Worm (Caenorhabditis elegans) whole organism, L1 larva: ENCODE results near the gene dnj-2.

ENCODE experiments used
- C16A3.4 ChIP-seq: fragments of 150-350 bp; optimal IDR thresholded peaks from 2 replicates; lab custom pipeline; 2014; ENCODE audit warnings: missing biosample characterization, missing genetic modification characterization
- C34B4.2 ChIP-seq: sonication (generic microtip); optimal IDR thresholded peaks from 2 replicates; lab custom pipeline; 2017; ENCODE audit warnings: mild to moderate bottlenecking, missing genetic modification characterization, missing compliant biosample characterization
- F16B12.6 ChIP-seq: fragments of 150-350 bp; optimal IDR thresholded peaks from 2 replicates; lab custom pipeline; 2014; ENCODE audit warnings: missing biosample characterization, missing genetic modification characterization
- aha-1 ChIP-seq: fragments of 150-350 bp; optimal IDR thresholded peaks from 2 replicates; lab custom pipeline; 2014; ENCODE audit warnings: missing biosample characterization, missing genetic modification characterization
- alr-1 ChIP-seq: fragments of 200-800 bp; sonication (Bioruptor generic); optimal IDR thresholded peaks from 2 replicates; lab custom pipeline; 2018; ENCODE audit warnings: borderline replicate concordance, mild to moderate bottlenecking, missing genetic modification characterization, missing compliant biosample characterization
- aly-2 ChIP-seq: fragments of 150-350 bp; optimal IDR thresholded peaks from 2 replicates; lab custom pipeline; 2014; ENCODE audit warnings: missing biosample characterization, missing genetic modification characterization
- ama-1 ChIP-seq: fragments of 150-350 bp; optimal IDR thresholded peaks from 2 replicates; lab custom pipeline; 2014
- blmp-1 ChIP-seq: fragments of 150-350 bp; optimal IDR thresholded peaks from 2 replicates; lab custom pipeline; 2014; ENCODE audit warnings: missing biosample characterization, missing genetic modification characterization
- ceh-63 ChIP-seq: fragments of 200-800 bp; sonication (Bioruptor generic); optimal IDR thresholded peaks from 2 replicates; lab custom pipeline; 2018; ENCODE audit warnings: mild to moderate bottlenecking, missing genetic modification characterization, missing compliant biosample characterization
- ceh-8 ChIP-seq: fragments of 200-800 bp; sonication (Bioruptor generic); optimal IDR thresholded peaks from 2 replicates; lab custom pipeline; 2018; ENCODE audit warnings: mild to moderate bottlenecking, missing genetic modification characterization, moderate library complexity, missing compliant biosample characterization
- ceh-82 ChIP-seq, 3 experiments: fragments of 150-350 bp in 1 of 3; sonication (generic microtip) in 2 of 3; optimal IDR thresholded peaks; 2 replicates each; lab custom pipeline; 2014 to 2017; ENCODE audit warnings: missing biosample characterization in 3 of 3, missing genetic modification characterization in 3 of 3
- ceh-90 ChIP-seq: sonication (generic microtip); optimal IDR thresholded peaks from 2 replicates; lab custom pipeline; 2016; ENCODE audit warnings: missing genetic modification characterization, missing compliant biosample characterization
- dsc-1 ChIP-seq: sonication (generic microtip); optimal IDR thresholded peaks from 2 replicates; lab custom pipeline; 2016; ENCODE audit warnings: mild to moderate bottlenecking, missing genetic modification characterization, missing compliant biosample characterization
- efl-1 ChIP-seq, 4 experiments: fragments of 150-350 bp; optimal IDR thresholded peaks in 3 of 4; peaks in 1 of 4; 1 replicate in 1 of 4; 2 replicates in 3 of 4; lab custom pipeline; 2014; ENCODE audit warnings: missing biosample characterization in 2 of 4, missing genetic modification characterization in 2 of 4, missing genetic modification reagents in 2 of 4
- efl-3 ChIP-seq: fragments of 200-800 bp; sonication (Bioruptor generic); optimal IDR thresholded peaks from 2 replicates; lab custom pipeline; 2018; ENCODE audit warnings: mild to moderate bottlenecking, missing genetic modification characterization, missing compliant biosample characterization
- ets-5 ChIP-seq: fragments of 200-800 bp; sonication (Bioruptor generic); IDR thresholded peaks from 2 replicates; pipeline ENCODE4 v1.3.6; 2022; ENCODE audit warnings: missing genetic modification characterization, missing compliant biosample characterization
- fkh-10 ChIP-seq: sonication (generic microtip); optimal IDR thresholded peaks from 2 replicates; lab custom pipeline; 2017; ENCODE audit warnings: missing biosample characterization, missing genetic modification reagents, missing genetic modification characterization
- fos-1 ChIP-seq: fragments of 150-350 bp; optimal IDR thresholded peaks from 2 replicates; lab custom pipeline; 2014; ENCODE audit warnings: missing biosample characterization, missing genetic modification characterization
- hlh-17 ChIP-seq: fragments of 200-800 bp; sonication (Bioruptor generic); optimal IDR thresholded peaks from 2 replicates; lab custom pipeline; 2018; ENCODE audit warnings: missing genetic modification characterization, mild to moderate bottlenecking, missing compliant biosample characterization, moderate library complexity, borderline replicate concordance
- hlh-4 ChIP-seq: sonication (generic microtip); optimal IDR thresholded peaks from 2 replicates; lab custom pipeline; 2016; ENCODE audit warnings: mild to moderate bottlenecking, missing genetic modification characterization, missing compliant biosample characterization
- irx-1 ChIP-seq: sonication (generic microtip); optimal IDR thresholded peaks from 2 replicates; lab custom pipeline; 2016; ENCODE audit warnings: missing genetic modification characterization, missing compliant biosample characterization
- jun-1 ChIP-seq: fragments of 150-350 bp; optimal IDR thresholded peaks from 2 replicates; lab custom pipeline; 2014; ENCODE audit warnings: missing biosample characterization, missing genetic modification reagents, missing genetic modification characterization
- lin-14 ChIP-seq: fragments of 200-800 bp; sonication (Bioruptor generic); optimal IDR thresholded peaks from 2 replicates; lab custom pipeline; 2018; ENCODE audit warnings: mild to moderate bottlenecking, missing genetic modification characterization, moderate library complexity, missing compliant biosample characterization
- lin-15B ChIP-seq: fragments of 150-350 bp; sonication (generic microtip); optimal IDR thresholded peaks from 3 replicates; lab custom pipeline; 2014; ENCODE audit warnings: missing biosample characterization, missing genetic modification characterization
- lin-35 ChIP-seq, 2 experiments: fragments of 150-350 bp; optimal IDR thresholded peaks; 2 replicates each; lab custom pipeline; 2014; ENCODE audit warnings: missing biosample characterization in 2 of 2, missing genetic modification characterization in 2 of 2, missing genetic modification reagents in 2 of 2
- lsy-2 ChIP-seq, 2 experiments: fragments of 150-350 bp; optimal IDR thresholded peaks; 2 replicates each; lab custom pipeline; 2014; ENCODE audit warnings: missing biosample characterization in 2 of 2, missing genetic modification characterization in 2 of 2
- mef-2 ChIP-seq: fragments of 150-350 bp; optimal IDR thresholded peaks from 2 replicates; lab custom pipeline; 2014; ENCODE audit warnings: missing biosample characterization, missing genetic modification characterization
- nhr-11 ChIP-seq: fragments of 150-350 bp; optimal IDR thresholded peaks from 2 replicates; lab custom pipeline; 2014; ENCODE audit warnings: missing biosample characterization, missing genetic modification characterization
- nhr-19 ChIP-seq: fragments of 200-800 bp; sonication (Bioruptor generic); conservative IDR thresholded peaks from 2 replicates; pipeline ENCODE4 v1.3.6; 2022; ENCODE audit warnings: missing genetic modification characterization, missing compliant biosample characterization
- nhr-20 ChIP-seq: sonication (generic microtip); optimal IDR thresholded peaks from 2 replicates; lab custom pipeline; 2016; ENCODE audit warnings: mild to moderate bottlenecking, missing genetic modification characterization, missing compliant biosample characterization
- nhr-237 ChIP-seq: fragments of 150-350 bp; optimal IDR thresholded peaks from 2 replicates; lab custom pipeline; 2014; ENCODE audit warnings: missing biosample characterization, missing genetic modification characterization
- nhr-28 ChIP-seq: fragments of 150-350 bp; optimal IDR thresholded peaks from 2 replicates; lab custom pipeline; 2014; ENCODE audit warnings: missing biosample characterization, missing genetic modification characterization
- nhr-47 ChIP-seq: sonication (generic microtip); optimal IDR thresholded peaks from 2 replicates; lab custom pipeline; 2016; ENCODE audit warnings: mild to moderate bottlenecking, missing genetic modification characterization, moderate library complexity, missing compliant biosample characterization
- nhr-71 ChIP-seq: sonication (generic microtip); optimal IDR thresholded peaks from 2 replicates; lab custom pipeline; 2016; ENCODE audit warnings: mild to moderate bottlenecking, missing genetic modification characterization, moderate library complexity, missing compliant biosample characterization
- nhr-76 ChIP-seq: sonication (generic microtip); optimal IDR thresholded peaks from 2 replicates; lab custom pipeline; 2017; ENCODE audit warnings: missing biosample characterization, missing genetic modification characterization
- nhr-90 ChIP-seq: sonication (generic microtip); optimal IDR thresholded peaks from 2 replicates; lab custom pipeline; 2016; ENCODE audit warnings: mild to moderate bottlenecking, missing genetic modification characterization, missing compliant biosample characterization; ENCODE audit not compliant: poor library complexity
- pag-3 ChIP-seq: sonication (generic microtip); optimal IDR thresholded peaks from 2 replicates; lab custom pipeline; 2017; ENCODE audit warnings: missing genetic modification characterization, mild to moderate bottlenecking, missing compliant biosample characterization, antibody characterized with exemption, borderline replicate concordance; ENCODE audit not compliant: insufficient read depth
- rnt-1 ChIP-seq: sonication (generic microtip); optimal IDR thresholded peaks from 2 replicates; lab custom pipeline; 2016; ENCODE audit warnings: mild to moderate bottlenecking, missing genetic modification characterization, moderate library complexity, missing compliant biosample characterization
- snpc-4 ChIP-seq: fragments of 150-350 bp; optimal IDR thresholded peaks from 2 replicates; lab custom pipeline; 2014; ENCODE audit warnings: missing biosample characterization, missing genetic modification characterization
- snu-23 ChIP-seq: sonication (generic microtip); optimal IDR thresholded peaks from 2 replicates; lab custom pipeline; 2016; ENCODE audit warnings: missing genetic modification characterization, missing compliant biosample characterization
- sox-4 ChIP-seq: sonication (generic microtip); optimal IDR thresholded peaks from 2 replicates; lab custom pipeline; 2016; ENCODE audit warnings: missing genetic modification characterization, missing compliant biosample characterization
- sptf-1 ChIP-seq: fragments of 150-350 bp; optimal IDR thresholded peaks from 2 replicates; lab custom pipeline; 2014; ENCODE audit warnings: missing biosample characterization, missing genetic modification characterization
- sup-37 ChIP-seq: fragments of 200-800 bp; sonication (Bioruptor generic); optimal IDR thresholded peaks from 2 replicates; lab custom pipeline; 2018; ENCODE audit warnings: mild to moderate bottlenecking, missing genetic modification characterization, missing compliant biosample characterization
- tbx-2 ChIP-seq: sonication (generic microtip); optimal IDR thresholded peaks from 2 replicates; lab custom pipeline; 2016; ENCODE audit warnings: missing genetic modification characterization, missing compliant biosample characterization
- tlp-1 ChIP-seq: fragments of 150-350 bp; optimal IDR thresholded peaks from 2 replicates; lab custom pipeline; 2014; ENCODE audit warnings: missing biosample characterization, missing genetic modification characterization
- unc-130 ChIP-seq: fragments of 150-350 bp; optimal IDR thresholded peaks from 2 replicates; lab custom pipeline; 2017; ENCODE audit warnings: missing biosample characterization, missing genetic modification characterization, inconsistent platforms
- unc-30 ChIP-seq: sonication (generic microtip); optimal IDR thresholded peaks from 2 replicates; lab custom pipeline; 2017; ENCODE audit warnings: missing biosample characterization, missing genetic modification characterization
- unc-86 ChIP-seq: sonication (generic microtip); optimal IDR thresholded peaks from 2 replicates; lab custom pipeline; 2016; ENCODE audit warnings: missing genetic modification characterization, missing compliant biosample characterization
- unc-98 ChIP-seq: fragments of 200-800 bp; sonication (Bioruptor generic); IDR thresholded peaks from 2 replicates; pipeline ENCODE4 v1.3.6; 2022; ENCODE audit warnings: missing genetic modification characterization, missing compliant biosample characterization
- xbp-1 ChIP-seq: sonication (generic microtip); optimal IDR thresholded peaks from 2 replicates; lab custom pipeline; 2016; ENCODE audit warnings: missing genetic modification characterization, missing compliant biosample characterization
- zip-4 ChIP-seq: fragments of 200-800 bp; sonication (Bioruptor generic); optimal IDR thresholded peaks from 2 replicates; lab custom pipeline; 2018; ENCODE audit warnings: mild to moderate bottlenecking, missing genetic modification characterization, moderate library complexity, missing compliant biosample characterization

Gene dnj-2

ce11 chrIV:11350809-11351208, 37.0 kb upstream of the dnj-2 start (continued):
- TF ChIP-seq alr-1 (tag; lab: Kevin White, UChicago), result no peak
- no peak for TF ChIP-seq sptf-1 (tag; lab: Kevin White, UChicago)
- no peak for TF ChIP-seq tbx-2 (tag; lab: Kevin White, UChicago)
- peak; percentile 47 for TF ChIP-seq snu-23 (GFP tag; lab: Kevin White, UChicago)
- TF ChIP-seq lsy-2 (tag; optimal IDR thresholded peaks at IDR 0.05; lab: Kevin White, UChicago), result peak; percentile 31 to 45
- TF ChIP-seq ceh-8 (GFP tag; lab: Kevin White, UChicago), result no peak
- peak; percentile 75 for TF ChIP-seq rnt-1
- no peak for TF ChIP-seq lin-35 (GFP tag; optimal IDR thresholded peaks at IDR 0.05; lab: Kevin White, UChicago)
- no peak for TF ChIP-seq sup-37
- no peak for TF ChIP-seq nhr-28
- TF ChIP-seq zip-4 (GFP tag; lab: Kevin White, UChicago), result no peak
- peak; percentile 38; the same call in 1 of the 2 replicates for TF ChIP-seq unc-98 (GFP tag; lab: Robert Waterston, UW)
- no peak for TF ChIP-seq hlh-4 (tag; lab: Kevin White, UChicago)
- no peak for TF ChIP-seq ceh-63 (GFP tag; lab: Kevin White, UChicago)
- TF ChIP-seq ets-5 (GFP tag; lab: Robert Waterston, UW), result no peak
- no peak for TF ChIP-seq unc-86 (tag; lab: Kevin White, UChicago)
- TF ChIP-seq pag-3, result peak; percentile 64
- no peak for TF ChIP-seq ceh-82 (tag; optimal IDR thresholded peaks at IDR 0.05; lab: Kevin White, UChicago)
- TF ChIP-seq snpc-4, result no peak
- no peak for TF ChIP-seq nhr-76 (tag; lab: Kevin White, UChicago)

- peak; percentile 55 for TF ChIP-seq dsc-1 (tag; lab: Kevin White, UChicago)
- peak; percentile 37 for TF ChIP-seq nhr-71 (tag; lab: Kevin White, UChicago)
- TF ChIP-seq unc-30 (tag; lab: Kevin White, UChicago), result no peak
- no peak for TF ChIP-seq hlh-17 (GFP tag; lab: Kevin White, UChicago)
- TF ChIP-seq efl-1 (optimal IDR thresholded peaks at IDR 0.05; lab: Kevin White, UChicago), result no peak
- no peak for TF ChIP-seq efl-1 (GFP tag; optimal IDR thresholded peaks at IDR 0.05 in 1 of 2; lab: Kevin White, UChicago)
- TF ChIP-seq tbx-2 (tag; lab: Kevin White, UChicago), result no peak
- TF ChIP-seq nhr-20 (tag; lab: Kevin White, UChicago), result no peak
- no peak for TF ChIP-seq fos-1 (tag; lab: Kevin White, UChicago)
- TF ChIP-seq C16A3.4 (tag; lab: Kevin White, UChicago), result no peak
- no peak for TF ChIP-seq fkh-10
- no peak for TF ChIP-seq xbp-1
- no peak for TF ChIP-seq ceh-8 (GFP tag; lab: Kevin White, UChicago)
- TF ChIP-seq mef-2, result peak; percentile 7
- TF ChIP-seq efl-3 (GFP tag; lab: Kevin White, UChicago), result no peak
- TF ChIP-seq ama-1, result no peak
- no peak for TF ChIP-seq unc-130 (tag; lab: Kevin White, UChicago)
- no peak for TF ChIP-seq irx-1
- no peak for TF ChIP-seq tlp-1
- no peak for TF ChIP-seq nhr-28
- TF ChIP-seq aha-1 (tag; lab: Kevin White, UChicago), result no peak
- no peak for TF ChIP-seq blmp-1 (tag; lab: Kevin White, UChicago)
- TF ChIP-seq nhr-237, result no peak
- no peak for TF ChIP-seq ets-5 (GFP tag; lab: Robert Waterston, UW)
- TF ChIP-seq ceh-90 (tag; lab: Kevin White, UChicago), result no peak
- no peak for TF ChIP-seq nhr-90 (tag; lab: Kevin White, UChicago)
- no peak for TF ChIP-seq sox-4
- peak; percentile 7 for TF ChIP-seq unc-86 (tag; lab: Kevin White, UChicago)
- TF ChIP-seq nhr-11 (tag; lab: Kevin White, UChicago), result no peak
- no peak for TF ChIP-seq sup-37
- no peak for TF ChIP-seq C34B4.2
- no peak for TF ChIP-seq rnt-1
- no peak for TF ChIP-seq F16B12.6 (tag; lab: Kevin White, UChicago)
- TF ChIP-seq nhr-19, result no peak
- TF ChIP-seq jun-1, result no peak
- TF ChIP-seq lin-14 (GFP tag; lab: Kevin White, UChicago), result peak; percentile 62
- TF ChIP-seq nhr-47 (tag; lab: Kevin White, UChicago), result peak; percentile 53
- no peak for TF ChIP-seq aly-2 (tag; lab: Kevin White, UChicago)
- TF ChIP-seq lin-15B (tag; lab: Kevin White, UChicago), result no peak
- TF ChIP-seq lsy-2 (tag; optimal IDR thresholded peaks at IDR 0.05; lab: Kevin White, UChicago), result peak; percentile 0 to 28
- TF ChIP-seq nhr-76 (tag; lab: Kevin White, UChicago), result no peak
Measured at ce11 chrIV:11349747-11350146, 36.0 kb upstream of the dnj-2 start.
